In genomic region chr3R:3622867-3623266, dm6 we compare ENCODE assay signal across 3 fruit fly cellular contexts.
TF ChIP-seq lines count a peak whose summit lies in the region.

TSS of gene Alg-2 (plus strand) at chr3R:3623143.

- no peak for TF ChIP-seq CTCF in whole organism, embryonic (GFP tag; optimal IDR thresholded peaks at IDR 0.05; lab: Kevin White, UChicago)

TF ChIP-seq in whole organism, embryonic, 481 proteins besides CTCF, POLR2A, EP300 and RAD21 (continues in another document):
- TF ChIP-seq Taf1 (GFP tag; IDR thresholded peaks at IDR 0.05; lab: Robert Waterston, UW) (no peak), BEAF-32 (GFP tag; optimal IDR thresholded peaks at IDR 0.05; lab: Kevin White, UChicago) (peak; percentile 28), CG12659 (GFP tag; optimal IDR thresholded peaks at IDR 0.05; lab: Kevin White, UChicago) (peak; percentile 30), Doc2 (GFP tag; IDR thresholded peaks at IDR 0.05; lab: Robert Waterston, UW) (no peak), CG11723 (GFP tag; optimal IDR thresholded peaks at IDR 0.05; lab: Kevin White, UChicago) (peak; percentile 81), CG33213 (GFP tag; optimal IDR thresholded peaks at IDR 0.05; lab: Kevin White, UChicago) (no peak), h (optimal IDR thresholded peaks at IDR 0.05; lab: Kevin White, UChicago) (no peak), GATAe (GFP tag; conservative IDR thresholded peaks at IDR 0.05; lab: Robert Waterston, UW) (no peak), pzg (GFP tag; optimal IDR thresholded peaks at IDR 0.05; lab: Kevin White, UChicago) (peak; percentile 19), kni (GFP tag; optimal IDR thresholded peaks at IDR 0.05; lab: Kevin White, UChicago) (no peak), ssp (GFP tag; IDR thresholded peaks at IDR 0.05; lab: Robert Waterston, UW) (peak; percentile 100), CG1603 (tag; optimal IDR thresholded peaks at IDR 0.05; lab: Kevin White, UChicago) (peak; percentile 99), CG30020 (tag; optimal IDR thresholded peaks at IDR 0.05; lab: Kevin White, UChicago) (peak; percentile 99), Sin3A (optimal IDR thresholded peaks at IDR 0.05; lab: Kevin White, UChicago) (no peak), Dfd (GFP tag; optimal IDR thresholded peaks at IDR 0.05; lab: Kevin White, UChicago) (peak in 1 of 2 experiments; percentile 68), abd-A (tag; optimal IDR thresholded peaks at IDR 0.05; lab: Kevin White, UChicago) (no peak), row (GFP tag; IDR thresholded peaks at IDR 0.05; lab: Robert Waterston, UW) (peak; percentile 80; the same call in 2 of the 3 replicates), sob (GFP tag; IDR thresholded peaks at IDR 0.05; lab: Robert Waterston, UW) (no peak), caup (GFP tag; optimal IDR thresholded peaks at IDR 0.05; lab: Kevin White, UChicago; ENCODE audit: severe bottlenecking) (no peak), TFAM (GFP tag; optimal IDR thresholded peaks at IDR 0.05; lab: Kevin White, UChicago) (no peak), CG17328 (GFP tag; IDR thresholded peaks at IDR 0.05; lab: Robert Waterston, UW) (no peak), Gug (GFP tag; IDR thresholded peaks at IDR 0.05; lab: Robert Waterston, UW) (no peak), CG14710 (tag; optimal IDR thresholded peaks at IDR 0.05; lab: Kevin White, UChicago) (no peak), Oli (tag; optimal IDR thresholded peaks at IDR 0.05; lab: Kevin White, UChicago) (no peak), Fer2 (tag; optimal IDR thresholded peaks at IDR 0.05; lab: Kevin White, UChicago) (no peak), CG6254 (GFP tag; optimal IDR thresholded peaks at IDR 0.05; lab: Kevin White, UChicago) (no peak), CG4854 (GFP tag; optimal IDR thresholded peaks at IDR 0.05; lab: Kevin White, UChicago) (no peak), CG7271 (tag; optimal IDR thresholded peaks at IDR 0.05; lab: Kevin White, UChicago) (peak; percentile 18), gem (tag; optimal IDR thresholded peaks at IDR 0.05; lab: Kevin White, UChicago) (peak; percentile 14), pfk (GFP tag; optimal IDR thresholded peaks at IDR 0.05; lab: Kevin White, UChicago) (peak; percentile 39), CG7357 (GFP tag; IDR thresholded peaks at IDR 0.05; lab: Robert Waterston, UW) (peak; percentile 96)

TF ChIP-seq in whole organism, pupa, 21 proteins besides CTCF, POLR2A, EP300 and RAD21:
- peak; percentile 10 for TF ChIP-seq CG8159 (tag; optimal IDR thresholded peaks at IDR 0.05; lab: Kevin White, UChicago)
- no peak for TF ChIP-seq CG14655 (GFP tag; optimal IDR thresholded peaks at IDR 0.05; lab: Kevin White, UChicago)
- no peak for TF ChIP-seq CG13204 (GFP tag; optimal IDR thresholded peaks at IDR 0.05; lab: Kevin White, UChicago)
- TF ChIP-seq CG9948 (tag; optimal IDR thresholded peaks at IDR 0.05; lab: Kevin White, UChicago) = no peak
- no peak for TF ChIP-seq Ets98B (GFP tag; IDR thresholded peaks at IDR 0.05; lab: Robert Waterston, UW)

TF ChIP-seq in whole organism, wandering third instar larva, 38 proteins besides CTCF, POLR2A, EP300 and RAD21:
- TF ChIP-seq lola (GFP tag; optimal IDR thresholded peaks at IDR 0.05; lab: Kevin White, UChicago) = peak; percentile 40
- peak; percentile 59 for TF ChIP-seq N (GFP tag; optimal IDR thresholded peaks at IDR 0.05; lab: Kevin White, UChicago)
- TF ChIP-seq dl (GFP tag; optimal IDR thresholded peaks at IDR 0.05; lab: Kevin White, UChicago; ENCODE audit: insufficient read depth in 1 of 2, partially characterized antibody in 2 of 2) = no peak
- peak; percentile 30 for TF ChIP-seq woc (GFP tag; optimal IDR thresholded peaks at IDR 0.05; lab: Kevin White, UChicago)

Comparison
In these comparisons a context has a peak if more than half of its experiments do, and no peak if none do; other contexts are left out.
1. Of the 10 proteins assayed by ChIP-seq in both whole organism, embryonic and whole organism, wandering third instar larva: peak only in whole organism, embryonic: Abd-B; only in whole organism, wandering third instar larva: lola; in both: none; in neither: 6; mixed calls (peak in some experiments, not most) for 2.